Worm (Caenorhabditis elegans): Measurements from ENCODE around the gene C17C3.5.

DNA sequence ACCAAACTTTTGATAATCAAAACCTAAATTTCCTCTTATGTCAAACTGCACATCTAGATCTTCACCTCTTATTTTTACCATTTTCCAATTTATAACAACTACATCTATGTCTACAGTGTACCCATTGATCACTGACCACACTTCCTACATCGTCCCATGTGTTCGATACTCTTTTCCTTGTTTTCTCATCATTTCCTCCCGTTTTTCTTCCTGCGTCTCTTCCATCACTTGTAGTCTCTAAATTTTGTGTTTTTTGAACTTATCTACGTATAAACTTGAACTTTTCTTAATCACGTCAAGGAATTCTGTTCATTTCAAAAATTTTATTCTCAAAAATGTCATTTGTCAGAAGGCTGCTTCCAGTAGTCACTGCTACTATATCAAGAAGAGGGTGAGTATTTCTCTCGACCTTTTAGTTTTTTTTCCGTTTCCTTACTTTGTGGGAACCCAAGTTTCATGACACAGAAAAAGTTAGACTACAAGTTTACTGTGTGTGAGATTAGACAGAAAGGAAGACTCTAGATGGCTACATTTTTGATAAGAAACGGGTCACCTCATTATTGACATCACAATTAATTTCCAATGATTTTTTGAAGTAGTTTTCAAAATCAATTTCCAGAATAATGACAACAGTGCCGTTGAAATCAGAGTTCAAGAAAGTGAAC is 20.6 kb downstream of the C17C3.5 start:
- no peak for TF ChIP-seq dsc-1 (tag; optimal IDR thresholded peaks at IDR 0.05)
- no peak for TF ChIP-seq alr-1 (tag; optimal IDR thresholded peaks at IDR 0.05; ENCODE audit: borderline replicate concordance)
- TF ChIP-seq unc-62 (GFP tag; optimal IDR thresholded peaks at IDR 0.05), result no peak
- no peak for TF ChIP-seq mdl-1 (tag; optimal IDR thresholded peaks at IDR 0.05)
- no peak for TF ChIP-seq sptf-1 (tag; optimal IDR thresholded peaks at IDR 0.05)
- TF ChIP-seq nhr-77 (tag; optimal IDR thresholded peaks at IDR 0.05), result no peak
- TF ChIP-seq egl-13 (tag; optimal IDR thresholded peaks at IDR 0.05), result no peak

Data from whole organism, L1 larva.